Worm (Caenorhabditis elegans): Measurements from ENCODE around the gene R148.7.

ce11 chrIII:3242379-3242778 is 44.2 kb upstream of the R148.7 start:
- TF ChIP-seq egl-27 (tag; optimal IDR thresholded peaks at IDR 0.05), result no peak
- no peak for TF ChIP-seq ama-1 (optimal IDR thresholded peaks at IDR 0.05)
- TF ChIP-seq nfya-1 (tag; optimal IDR thresholded peaks at IDR 0.05; ENCODE audit: insufficient read depth), result no peak
- no peak for TF ChIP-seq elt-1 (tag; optimal IDR thresholded peaks at IDR 0.05)
- no peak for TF ChIP-seq nhr-76 (tag; optimal IDR thresholded peaks at IDR 0.05)
- no peak for TF ChIP-seq nhr-237 (tag; optimal IDR thresholded peaks at IDR 0.05)

Data from whole organism, L3 larva.